Worm (Caenorhabditis elegans) whole organism, young adult: ENCODE results near the gene flp-18.

Source experiments
- D2030.7 ChIP-seq: fragments of 200-800 bp; sonication (Bioruptor generic); IDR thresholded peaks from 2 replicates; pipeline ENCODE4 v1.3.6; 2022; ENCODE audit warnings: missing genetic modification reagents, missing genetic modification characterization, missing compliant biosample characterization
- Y56A3A.18 ChIP-seq: fragments of 200-800 bp; sonication (Bioruptor generic); IDR thresholded peaks from 2 replicates; pipeline ENCODE4 v1.3.6; 2022; ENCODE audit warnings: missing genetic modification reagents, missing genetic modification characterization, missing compliant biosample characterization
- efl-1 ChIP-seq: fragments of 150-350 bp; optimal IDR thresholded peaks from 2 replicates; lab custom pipeline; 2014; ENCODE audit warnings: missing biosample characterization, missing genetic modification reagents, missing genetic modification characterization
- ekl-4 ChIP-seq: fragments of 200-800 bp; sonication (Bioruptor generic); IDR thresholded peaks from 2 replicates; pipeline ENCODE4 v1.3.6; 2022; ENCODE audit warnings: missing genetic modification reagents, missing genetic modification characterization, missing compliant biosample characterization
- lin-54 ChIP-seq: fragments of 200-800 bp; sonication (Bioruptor generic); optimal IDR thresholded peaks from 2 replicates; lab custom pipeline; 2018; ENCODE audit warnings: mild to moderate bottlenecking, missing genetic modification characterization, missing compliant biosample characterization
- nfya-2 ChIP-seq: fragments of 200-800 bp; sonication (Bioruptor generic); IDR thresholded peaks from 2 replicates; pipeline ENCODE4 v1.3.6; 2022; ENCODE audit warnings: missing genetic modification reagents, missing genetic modification characterization, missing compliant biosample characterization

DNA sequence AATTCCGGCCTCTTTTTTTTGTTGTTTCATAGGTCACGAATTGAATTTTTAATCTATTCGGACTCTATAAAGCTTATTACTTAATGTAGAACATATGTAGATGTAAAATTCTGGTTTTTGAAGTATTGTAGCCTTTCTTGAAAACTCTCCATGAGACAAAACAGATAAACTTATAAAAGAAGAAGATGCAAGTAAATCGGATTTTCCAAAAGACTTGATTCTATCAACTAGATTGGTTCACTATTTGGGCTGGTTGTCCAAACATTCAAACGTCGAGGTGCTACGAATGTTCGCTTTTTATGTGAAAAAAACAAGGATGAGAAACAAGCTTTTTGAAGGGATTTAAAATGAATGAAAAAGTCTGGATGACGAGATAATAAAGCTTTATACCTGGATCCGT is 21.7 kb upstream of the flp-18 start:
- TF ChIP-seq ekl-4 (GFP tag; lab: Robert Waterston, UW), result no peak
- TF ChIP-seq efl-1 (GFP tag; lab: Kevin White, UChicago), result no peak
- TF ChIP-seq D2030.7 (GFP tag; lab: Robert Waterston, UW), result no peak
- no peak for TF ChIP-seq Y56A3A.18 (GFP tag; lab: Robert Waterston, UW)
- no peak for TF ChIP-seq lin-54 (GFP tag; lab: Kevin White, UChicago)
- TF ChIP-seq nfya-2 (GFP tag; lab: Robert Waterston, UW), result no peak
